Fruit fly (Drosophila melanogaster) Kc167 (cell line): Measurements from ENCODE around the gene CG12998.

Experiments
- psq ChIP-seq: fragments of >200 bp; optimal IDR thresholded peaks from 2 replicates; lab custom pipeline; 2017; ENCODE audit warnings: missing external identifiers
- ttk ChIP-seq: sonication (Bioruptor generic); optimal IDR thresholded peaks from 2 replicates; lab custom pipeline; 2017; ENCODE audit warnings: missing external identifiers

dm6 chrX:17236468-17236867 lies 18.0 kb downstream of the CG12998 start:
- no peak for TF ChIP-seq psq (lab: Kevin White, UChicago)
- no peak for TF ChIP-seq ttk
